Worm (Caenorhabditis elegans) whole organism, L4 larva: Measurements from ENCODE around the gene srpa-68.

Experiments used
- ama-1 ChIP-seq: fragments of 150-350 bp; optimal IDR thresholded peaks from 2 replicates; lab custom pipeline; 2014; ENCODE audit warnings: inconsistent platforms, mixed read lengths
- ces-1 ChIP-seq: fragments of 150-350 bp; sonication (generic microtip); optimal IDR thresholded peaks from 4 replicates; lab custom pipeline; 2014; ENCODE audit warnings: missing biosample characterization, missing genetic modification reagents, missing genetic modification characterization
- fkh-10 ChIP-seq: fragments of 150-350 bp; optimal IDR thresholded peaks from 2 replicates; lab custom pipeline; 2014; ENCODE audit warnings: missing biosample characterization, missing genetic modification reagents, missing genetic modification characterization
- lsy-2 ChIP-seq, 2 experiments: fragments of 150-350 bp in 1 of 2; sonication (generic microtip) in 1 of 2; optimal IDR thresholded peaks; 2 replicates each; lab custom pipeline; 2014 to 2017; ENCODE audit warnings: missing biosample characterization in 2 of 2, missing genetic modification characterization in 2 of 2
- nhr-28 ChIP-seq: fragments of 150-350 bp; optimal IDR thresholded peaks from 2 replicates; lab custom pipeline; 2014; ENCODE audit warnings: missing biosample characterization, missing genetic modification characterization
- nhr-41 ChIP-seq: fragments of 200-800 bp; sonication (Bioruptor generic); IDR thresholded peaks from 2 replicates; pipeline ENCODE4 v1.3.6; 2022; ENCODE audit warnings: missing genetic modification reagents, missing genetic modification characterization, missing compliant biosample characterization
- set-16 ChIP-seq: fragments of 200-800 bp; sonication (Bioruptor generic); IDR thresholded peaks from 2 replicates; pipeline ENCODE4 v1.3.6; 2022; ENCODE audit warnings: missing genetic modification reagents, missing genetic modification characterization, missing compliant biosample characterization
- spr-3 ChIP-seq: fragments of 200-800 bp; sonication (Bioruptor generic); optimal IDR thresholded peaks from 2 replicates; lab custom pipeline; 2018; ENCODE audit warnings: mild to moderate bottlenecking, missing genetic modification characterization, missing compliant biosample characterization
- unc-39 ChIP-seq: sonication (generic microtip); optimal IDR thresholded peaks from 2 replicates; lab custom pipeline; 2017; ENCODE audit warnings: missing biosample characterization, missing genetic modification characterization

DNA sequence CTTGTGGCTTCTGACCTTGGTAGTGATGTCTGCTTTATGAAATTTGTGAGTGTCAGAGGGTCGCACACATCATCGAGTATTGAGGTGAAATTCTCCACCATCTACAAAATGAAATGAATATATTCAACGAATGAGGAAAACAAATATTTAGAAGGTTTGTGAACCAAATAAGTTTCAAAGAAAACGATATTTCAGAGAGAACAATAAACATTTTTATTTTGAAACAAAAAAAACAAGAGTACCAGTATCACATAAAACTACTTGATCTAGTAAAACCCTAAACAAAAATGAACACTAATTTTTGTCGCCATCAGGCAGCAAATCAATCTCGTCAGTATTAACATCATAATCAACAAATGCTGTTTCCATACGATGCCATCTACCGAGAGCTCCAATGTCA is 25.6 kb upstream of the srpa-68 start, which contains the start of gene R04F11.3:
- TF ChIP-seq spr-3 (GFP tag; lab: Kevin White, UChicago) (no peak), set-16 (GFP tag; lab: Robert Waterston, UW) (no peak), ama-1 (lab: Kevin White, UChicago) (no peak), ces-1 (no peak), nhr-28 (tag; lab: Kevin White, UChicago) (no peak), fkh-10 (GFP tag; lab: Kevin White, UChicago) (no peak), nhr-41 (GFP tag; lab: Robert Waterston, UW) (no peak), lsy-2 (tag; optimal IDR thresholded peaks at IDR 0.05; lab: Kevin White, UChicago) (no peak), unc-39 (tag; lab: Kevin White, UChicago) (no peak)
